Fruit fly (Drosophila melanogaster) whole organism, pupa: ENCODE measurements around the gene CG10467.

Source experiments
- CG10348 ChIP-seq: fragments of 200-800 bp; sonication (Bioruptor generic); IDR thresholded peaks from 2 replicates; pipeline ENCODE4 v1.3.6; 2022; ENCODE audit warnings: missing biosample characterization, missing genetic modification characterization
- CG9948 ChIP-seq: fragments of 200-800 bp; sonication (Bioruptor generic); optimal IDR thresholded peaks from 2 replicates; lab custom pipeline; 2018; ENCODE audit warnings: missing biosample characterization, mild to moderate bottlenecking, missing genetic modification characterization, moderate library complexity
- Snoo ChIP-seq: fragments of 200-800 bp; sonication (Bioruptor generic); optimal IDR thresholded peaks from 3 replicates; lab custom pipeline; 2017; ENCODE audit warnings: missing biosample characterization, mild to moderate bottlenecking, missing genetic modification characterization, inconsistent platforms
- fd96Ca ChIP-seq: fragments of 200-800 bp; sonication (Bioruptor generic); IDR thresholded peaks from 3 replicates; pipeline ENCODE4 v1.3.6; 2022; ENCODE audit warnings: missing biosample characterization, missing genetic modification characterization

DNA sequence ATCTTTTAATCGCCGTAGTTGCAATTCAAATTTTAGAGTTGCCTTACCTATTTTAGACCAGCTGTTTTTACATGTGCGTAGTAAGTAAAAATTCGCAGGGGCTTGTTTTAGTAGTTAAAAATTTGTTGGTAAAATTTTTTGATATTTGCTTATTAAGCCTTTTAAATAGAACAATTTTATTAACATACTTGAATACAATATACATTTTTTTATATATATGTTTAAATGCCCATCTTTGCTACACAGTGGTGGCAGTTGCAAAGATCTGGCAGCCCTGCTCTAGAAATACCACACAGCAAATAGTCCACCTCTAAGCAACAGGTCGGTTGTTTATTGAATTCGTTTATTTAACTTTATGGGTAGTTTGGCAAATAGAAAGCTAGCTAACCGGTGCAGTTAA, at the start of gene CG10467, which contains the start of gene loj:
- peak; percentile 94 for TF ChIP-seq CG9948 (tag; lab: Kevin White, UChicago)
- TF ChIP-seq CG10348 = peak; percentile 87
- TF ChIP-seq Snoo (tag; lab: Kevin White, UChicago) = peak; percentile 86
- peak; percentile 87 for TF ChIP-seq fd96Ca
